Fruit fly (Drosophila melanogaster) whole organism, embryonic: ENCODE results near the gene CG7140.

Experiments
- Abd-B ChIP-seq: fragments of 200-800 bp; sonication (Bioruptor generic); optimal IDR thresholded peaks from 2 replicates; lab custom pipeline; 2018; ENCODE audit warnings: missing biosample characterization, mild to moderate bottlenecking, missing genetic modification characterization, moderate library complexity
- Ada2b ChIP-seq: fragments of 200-800 bp; sonication (Bioruptor generic); IDR thresholded peaks from 2 replicates; pipeline ENCODE4 v1.3.6; 2022; ENCODE audit warnings: missing biosample characterization, missing genetic modification characterization
- Aef1 ChIP-seq: fragments of 200-800 bp; sonication (Bioruptor generic); IDR thresholded peaks from 3 replicates; pipeline ENCODE4 v1.3.6; 2022; ENCODE audit warnings: missing biosample characterization, missing genetic modification characterization
- Antp ChIP-seq: fragments of 200-800 bp; sonication (Bioruptor generic); optimal IDR thresholded peaks from 3 replicates; lab custom pipeline; 2016; ENCODE audit warnings: missing biosample characterization, missing genetic modification characterization
- Atf6 ChIP-seq: fragments of 200-800 bp; sonication (Bioruptor generic); IDR thresholded peaks from 2 replicates; pipeline ENCODE4 v1.3.6; 2022; ENCODE audit warnings: missing biosample characterization, missing genetic modification characterization
- Awh ChIP-seq: fragments of 200-800 bp; sonication (Bioruptor generic); IDR thresholded peaks from 2 replicates; pipeline ENCODE4, ENCODE4 v1.3.6; 2022; ENCODE audit warnings: missing biosample characterization, missing genetic modification characterization
- CG10274 ChIP-seq: fragments of 200-800 bp; sonication (Bioruptor generic); optimal IDR thresholded peaks from 3 replicates; lab custom pipeline; 2017; ENCODE audit warnings: missing biosample characterization, mild to moderate bottlenecking, missing genetic modification characterization
- CG11085 ChIP-seq: fragments of 200-800 bp; sonication (Bioruptor generic); IDR thresholded peaks from 2 replicates; pipeline ENCODE4 v1.3.6; 2022; ENCODE audit warnings: missing biosample characterization, missing genetic modification characterization
- CG12071 ChIP-seq: fragments of 200-800 bp; sonication (Bioruptor generic); optimal IDR thresholded peaks from 3 replicates; lab custom pipeline; 2018; ENCODE audit warnings: missing biosample characterization, mild to moderate bottlenecking, missing genetic modification characterization
- CG12155 ChIP-seq: fragments of 200-800 bp; sonication (Bioruptor generic); optimal IDR thresholded peaks from 3 replicates; lab custom pipeline; 2016; ENCODE audit warnings: missing biosample characterization, missing genetic modification characterization
- CG12391 ChIP-seq: fragments of 200-800 bp; sonication (Bioruptor generic); optimal IDR thresholded peaks from 3 replicates; lab custom pipeline; 2018; ENCODE audit warnings: missing biosample characterization, mild to moderate bottlenecking, missing genetic modification characterization, moderate library complexity
- CG13775 ChIP-seq: fragments of 200-800 bp; sonication (Bioruptor generic); optimal IDR thresholded peaks from 3 replicates; lab custom pipeline; 2017; ENCODE audit warnings: missing biosample characterization, mild to moderate bottlenecking, missing genetic modification characterization
- CG16813 ChIP-seq: fragments of 200-800 bp; sonication (Bioruptor generic); IDR thresholded peaks from 3 replicates; pipeline ENCODE4 v1.3.6; 2022; ENCODE audit warnings: missing biosample characterization, missing genetic modification characterization; ENCODE audit not compliant: partially characterized antibody
- CG17912 ChIP-seq: fragments of 200-800 bp; sonication (Bioruptor generic); optimal IDR thresholded peaks from 2 replicates; lab custom pipeline; 2018; ENCODE audit warnings: missing biosample characterization, mild to moderate bottlenecking, missing genetic modification characterization
- CG18011 ChIP-seq: fragments of 200-800 bp; sonication (Bioruptor generic); optimal IDR thresholded peaks from 2 replicates; lab custom pipeline; 2017; ENCODE audit warnings: missing biosample characterization, missing genetic modification characterization, mild to moderate bottlenecking, moderate library complexity, missing genotype
- CG18619 ChIP-seq: fragments of 200-800 bp; sonication (Bioruptor generic); optimal IDR thresholded peaks from 3 replicates; lab custom pipeline; 2017; ENCODE audit warnings: missing biosample characterization, mild to moderate bottlenecking, missing genetic modification characterization
- CG2120 ChIP-seq: fragments of 200-800 bp; sonication (Bioruptor generic); optimal IDR thresholded peaks from 3 replicates; lab custom pipeline; 2016; ENCODE audit warnings: missing biosample characterization, missing genetic modification characterization
- CG3838 ChIP-seq: fragments of 200-800 bp; sonication (Bioruptor generic); optimal IDR thresholded peaks from 3 replicates; lab custom pipeline; 2016; ENCODE audit warnings: missing biosample characterization, missing genetic modification characterization
- CG42726 ChIP-seq: fragments of 200-800 bp; sonication (Bioruptor generic); IDR thresholded peaks from 2 replicates; pipeline ENCODE4 v1.3.6; 2022; ENCODE audit warnings: missing biosample characterization, missing genetic modification characterization; ENCODE audit not compliant: partially characterized antibody
- CG7987 ChIP-seq: fragments of 200-800 bp; sonication (Bioruptor generic); optimal IDR thresholded peaks from 2 replicates; lab custom pipeline; 2018; ENCODE audit warnings: missing biosample characterization, mild to moderate bottlenecking, missing genetic modification characterization, moderate library complexity
- CG8359 ChIP-seq: fragments of 200-800 bp; sonication (Bioruptor generic); optimal IDR thresholded peaks from 2 replicates; lab custom pipeline; 2017; ENCODE audit warnings: missing biosample characterization, mild to moderate bottlenecking, missing genetic modification characterization, borderline replicate concordance
- Doc2 ChIP-seq: fragments of 200-800 bp; sonication (Bioruptor generic); IDR thresholded peaks from 2 replicates; pipeline ENCODE4 v1.3.6; 2022; ENCODE audit warnings: missing biosample characterization, missing genetic modification characterization
- Drgx ChIP-seq: fragments of 200-800 bp; sonication (Bioruptor generic); IDR thresholded peaks from 2 replicates; pipeline ENCODE4 v1.3.6; 2022; ENCODE audit warnings: missing biosample characterization, missing genetic modification characterization
- E2f1 ChIP-seq: fragments of 200-800 bp; sonication (Bioruptor generic); IDR thresholded peaks from 2 replicates; pipeline ENCODE4 v1.3.6; 2022; ENCODE audit warnings: missing biosample characterization, missing genetic modification characterization
- H15 ChIP-seq: fragments of 200-800 bp; sonication (Bioruptor generic); IDR thresholded peaks from 3 replicates; pipeline ENCODE4 v1.3.6; 2022; ENCODE audit warnings: missing biosample characterization, missing genetic modification characterization
- HHEX ChIP-seq: fragments of 200-800 bp; sonication (Bioruptor generic); optimal IDR thresholded peaks from 3 replicates; lab custom pipeline; 2017; ENCODE audit warnings: missing biosample characterization, mild to moderate bottlenecking, missing genetic modification characterization, missing genetic modification reagents
- HLH4C ChIP-seq: fragments of 200-800 bp; sonication (Bioruptor generic); IDR thresholded peaks from 3 replicates; pipeline ENCODE4 v1.3.6; 2022; ENCODE audit warnings: missing biosample characterization, missing genetic modification characterization; ENCODE audit not compliant: partially characterized antibody
- Hr39 ChIP-seq: fragments of >200 bp; optimal IDR thresholded peaks from 2 replicates; lab custom pipeline; 2017
- Optix ChIP-seq: fragments of 200-800 bp; sonication (Bioruptor generic); IDR thresholded peaks from 3 replicates; pipeline ENCODE4 v1.3.6; 2022; ENCODE audit warnings: missing biosample characterization, missing genetic modification characterization
- Pdp1 ChIP-seq, 2 experiments: fragments of 200-800 bp; sonication (Bioruptor generic); optimal IDR thresholded peaks; 3 replicates each; lab custom pipeline; 2016; ENCODE audit warnings: missing biosample characterization in 2 of 2, missing genetic modification characterization in 2 of 2, mild to moderate bottlenecking in 1 of 2, moderate library complexity in 1 of 2
- Side ChIP-seq: fragments of 200-800 bp; sonication (Bioruptor generic); optimal IDR thresholded peaks from 2 replicates; lab custom pipeline; 2016; ENCODE audit warnings: missing biosample characterization, missing genetic modification characterization
- aop ChIP-seq: fragments of 200-800 bp; sonication (Bioruptor generic); IDR thresholded peaks from 2 replicates; pipeline ENCODE4 v1.3.6; 2022; ENCODE audit warnings: missing biosample characterization, missing genetic modification characterization
- crc ChIP-seq: fragments of 200-800 bp; sonication (Bioruptor generic); optimal IDR thresholded peaks from 2 replicates; lab custom pipeline; 2016; ENCODE audit warnings: missing biosample characterization, missing genetic modification characterization
- da ChIP-seq: fragments of 200-800 bp; sonication (Bioruptor generic); optimal IDR thresholded peaks from 2 replicates; lab custom pipeline; 2016; ENCODE audit warnings: missing biosample characterization, missing genetic modification characterization
- dan ChIP-seq: fragments of 200-800 bp; sonication (Bioruptor generic); IDR thresholded peaks from 2 replicates; pipeline ENCODE4 v1.3.6; 2022; ENCODE audit warnings: missing biosample characterization, missing genetic modification characterization
- danr ChIP-seq: fragments of 200-800 bp; sonication (Bioruptor generic); IDR thresholded peaks from 2 replicates; pipeline ENCODE4 v1.3.6; 2022; ENCODE audit warnings: missing biosample characterization, missing genetic modification characterization
- dmrt99B ChIP-seq: fragments of 200-800 bp; sonication (Bioruptor generic); optimal IDR thresholded peaks from 2 replicates; lab custom pipeline; 2018; ENCODE audit warnings: missing biosample characterization, mild to moderate bottlenecking, missing genetic modification characterization, moderate library complexity
- dysf ChIP-seq: fragments of 200-800 bp; sonication (Bioruptor generic); IDR thresholded peaks from 3 replicates; pipeline ENCODE4 v1.3.6; 2022; ENCODE audit warnings: missing biosample characterization, missing genetic modification characterization
- en ChIP-seq: fragments of 200-800 bp; sonication (Bioruptor generic); optimal IDR thresholded peaks from 2 replicates; lab custom pipeline; 2016; ENCODE audit warnings: missing biosample characterization, missing genetic modification characterization
- gfzf ChIP-seq: fragments of 200-800 bp; sonication (Bioruptor generic); optimal IDR thresholded peaks from 2 replicates; lab custom pipeline; 2016; ENCODE audit warnings: missing biosample characterization, mild to moderate bottlenecking, missing genetic modification characterization, moderate library complexity
- gsb-n ChIP-seq: fragments of 200-800 bp; sonication (Bioruptor generic); optimal IDR thresholded peaks from 3 replicates; lab custom pipeline; 2018; ENCODE audit warnings: missing biosample characterization, mild to moderate bottlenecking, missing genetic modification characterization
- hbn ChIP-seq: fragments of 200-800 bp; sonication (Bioruptor generic); IDR thresholded peaks from 2 replicates; pipeline ENCODE4 v1.3.6; 2022; ENCODE audit warnings: missing biosample characterization, missing genetic modification characterization; ENCODE audit not compliant: partially characterized antibody
- hth ChIP-seq: fragments of >200 bp; optimal IDR thresholded peaks from 2 replicates; lab custom pipeline; 2017; ENCODE audit warnings: inconsistent platforms
- kni ChIP-seq: fragments of 200-800 bp; sonication (Bioruptor generic); optimal IDR thresholded peaks from 3 replicates; lab custom pipeline; 2017; ENCODE audit warnings: mild to moderate bottlenecking, missing biosample characterization, missing genetic modification reagents, missing genetic modification characterization
- lmd ChIP-seq: fragments of 200-800 bp; sonication (Bioruptor generic); IDR thresholded peaks from 2 replicates; pipeline ENCODE4 v1.3.6; 2022; ENCODE audit warnings: missing biosample characterization, missing genetic modification characterization
- p53 ChIP-seq: fragments of 200-800 bp; sonication (Bioruptor generic); optimal IDR thresholded peaks from 2 replicates; lab custom pipeline; 2016; ENCODE audit warnings: missing biosample characterization, missing genetic modification characterization
- phol ChIP-seq: fragments of 200-800 bp; sonication (Bioruptor generic); optimal IDR thresholded peaks from 3 replicates; lab custom pipeline; 2018; ENCODE audit warnings: missing biosample characterization, mild to moderate bottlenecking, missing genetic modification characterization, moderate library complexity
- row ChIP-seq: fragments of 200-800 bp; sonication (Bioruptor generic); IDR thresholded peaks from 3 replicates; pipeline ENCODE4 v1.3.6; 2022; ENCODE audit warnings: missing biosample characterization, missing genetic modification characterization
- stc ChIP-seq: fragments of 200-800 bp; sonication (Bioruptor generic); IDR thresholded peaks from 2 replicates; pipeline ENCODE4 v1.3.6; 2022; ENCODE audit warnings: missing biosample characterization, missing genetic modification characterization
- tup ChIP-seq: fragments of 200-800 bp; sonication (Bioruptor generic); optimal IDR thresholded peaks from 2 replicates; lab custom pipeline; 2016; ENCODE audit warnings: missing biosample characterization, mild to moderate bottlenecking, missing genetic modification characterization, moderate library complexity
- wdn ChIP-seq: fragments of 200-800 bp; sonication (Bioruptor generic); IDR thresholded peaks from 2 replicates; pipeline ENCODE4 v1.3.6; 2022; ENCODE audit warnings: missing biosample characterization, missing genetic modification characterization

CG7140 gene

DNA sequence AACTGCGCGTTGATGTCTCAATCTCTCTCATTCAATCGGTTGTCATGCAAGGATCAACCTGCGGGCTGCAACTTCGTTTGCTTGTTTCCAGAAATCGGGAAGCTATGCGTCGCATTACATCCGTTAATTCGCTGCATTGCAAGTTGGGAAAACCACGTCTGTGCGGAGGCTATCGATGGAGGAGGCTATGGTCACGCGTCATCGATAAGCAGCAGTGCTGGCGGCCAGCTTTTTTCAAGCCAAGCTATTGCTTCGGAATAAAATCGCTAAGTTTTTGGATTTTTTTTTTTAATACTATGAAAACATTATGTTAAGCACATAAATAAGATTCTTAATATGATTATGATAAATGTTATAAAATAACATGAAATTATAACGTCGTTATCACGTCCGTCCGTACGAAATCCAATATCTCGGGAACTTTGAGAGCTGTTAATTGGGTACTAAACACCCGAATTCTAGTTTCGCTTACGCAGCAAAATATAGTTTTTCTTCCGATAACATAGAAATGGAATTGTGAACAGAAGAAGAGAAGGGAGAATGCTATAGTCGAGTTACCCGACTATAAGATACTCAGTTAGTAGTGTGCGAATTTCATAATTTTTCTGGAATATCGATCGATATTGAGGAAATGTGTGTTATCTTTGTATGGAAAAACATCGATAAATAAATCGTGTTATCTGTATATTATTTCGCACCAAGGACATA is 43.7 kb upstream of the CG7140 start, which contains the start of gene CG7139 (continued):
- no peak for TF ChIP-seq Aef1 (GFP tag; lab: Robert Waterston, UW)
- no peak for TF ChIP-seq Doc2 (GFP tag; lab: Robert Waterston, UW)
- no peak for TF ChIP-seq dysf (GFP tag; lab: Robert Waterston, UW)
- TF ChIP-seq aop (GFP tag; lab: Robert Waterston, UW), result no peak
- TF ChIP-seq CG16813 (GFP tag; lab: Robert Waterston, UW), result peak; percentile 85
- TF ChIP-seq CG10274, result no peak
- no peak for TF ChIP-seq danr (GFP tag; lab: Robert Waterston, UW)
- no peak for TF ChIP-seq Optix (GFP tag; lab: Robert Waterston, UW)
- no peak for TF ChIP-seq gfzf (GFP tag; lab: Kevin White, UChicago)
- peak; percentile 53 for TF ChIP-seq hbn
- no peak for TF ChIP-seq da
- TF ChIP-seq Awh, result no peak
- TF ChIP-seq Antp, result no peak
- no peak for TF ChIP-seq CG18011 (GFP tag; lab: Kevin White, UChicago)
- TF ChIP-seq stc (GFP tag; lab: Robert Waterston, UW), result no peak
- no peak for TF ChIP-seq CG7987 (GFP tag; lab: Kevin White, UChicago)
- no peak for TF ChIP-seq Drgx
- peak; percentile 14; the same call in 1 of the 2 replicates for TF ChIP-seq CG42726 (GFP tag; lab: Robert Waterston, UW)
- peak in 1 of 2 experiments; percentile 28 for TF ChIP-seq Pdp1 (GFP tag; optimal IDR thresholded peaks at IDR 0.05; lab: Kevin White, UChicago)
- TF ChIP-seq wdn (GFP tag; lab: Robert Waterston, UW), result no peak
- no peak for TF ChIP-seq en (GFP tag; lab: Kevin White, UChicago)
- peak; percentile 9 for TF ChIP-seq CG13775 (GFP tag; lab: Kevin White, UChicago)
- peak; percentile 64 for TF ChIP-seq HLH4C (GFP tag; lab: Robert Waterston, UW)
- TF ChIP-seq dmrt99B, result no peak
- no peak for TF ChIP-seq Hr39 (lab: Kevin White, UChicago)
- TF ChIP-seq Abd-B (GFP tag; lab: Kevin White, UChicago), result peak; percentile 8
- TF ChIP-seq Atf6 (GFP tag; lab: Robert Waterston, UW), result no peak
- TF ChIP-seq CG8359, result no peak
- no peak for TF ChIP-seq H15
- no peak for TF ChIP-seq CG17912 (GFP tag; lab: Kevin White, UChicago)
- no peak for TF ChIP-seq Ada2b (GFP tag; lab: Robert Waterston, UW)
- no peak for TF ChIP-seq Side (GFP tag; lab: Kevin White, UChicago)
- TF ChIP-seq E2f1 (GFP tag; lab: Robert Waterston, UW), result no peak
- TF ChIP-seq gsb-n (tag; lab: Kevin White, UChicago), result no peak
- TF ChIP-seq CG18619 (GFP tag; lab: Kevin White, UChicago), result peak; percentile 1
- TF ChIP-seq p53, result no peak
- peak; percentile 8 for TF ChIP-seq phol (tag; lab: Kevin White, UChicago)
- no peak for TF ChIP-seq lmd
- peak; percentile 19 for TF ChIP-seq CG12391 (tag; lab: Kevin White, UChicago)
- no peak for TF ChIP-seq tup
- TF ChIP-seq row, result peak; percentile 81
- peak; percentile 12 for TF ChIP-seq CG2120 (GFP tag; lab: Kevin White, UChicago)
- TF ChIP-seq CG12071 (GFP tag; lab: Kevin White, UChicago), result no peak
- TF ChIP-seq CG12155 (GFP tag; lab: Kevin White, UChicago), result no peak
- TF ChIP-seq dan, result no peak
- no peak for TF ChIP-seq HHEX (GFP tag; lab: Kevin White, UChicago)
- no peak for TF ChIP-seq hth (lab: Kevin White, UChicago)
- TF ChIP-seq kni, result no peak
- TF ChIP-seq crc, result no peak
- no peak for TF ChIP-seq CG11085 (GFP tag; lab: Robert Waterston, UW)
- TF ChIP-seq CG3838 (GFP tag; lab: Kevin White, UChicago), result no peak
